Fruit fly (Drosophila melanogaster): ENCODE data around the gene aln.
A peak's percentile ranks its signal among the peaks of the same experiment; 100 is the strongest.

aln gene

dm6 chr3L:993709-994108, at the start of gene aln:
Gene aln (plus strand): TSS chr3L:993983.
- TF ChIP-seq Vsx2 (GFP tag; optimal IDR thresholded peaks at IDR 0.05; ENCODE audit: partially characterized antibody): no peak
- no peak for TF ChIP-seq N (GFP tag; optimal IDR thresholded peaks at IDR 0.05)
- no peak for TF ChIP-seq CG32264 (GFP tag; optimal IDR thresholded peaks at IDR 0.05)
- no peak for TF ChIP-seq woc (GFP tag; optimal IDR thresholded peaks at IDR 0.05)
- no peak for TF ChIP-seq sv (GFP tag; optimal IDR thresholded peaks at IDR 0.05)
- no peak for TF ChIP-seq Jra (GFP tag; optimal IDR thresholded peaks at IDR 0.05)
- TF ChIP-seq Abd-B (GFP tag; optimal IDR thresholded peaks at IDR 0.05): no peak
- no peak for TF ChIP-seq pan (optimal IDR thresholded peaks at IDR 0.05)
- no peak for TF ChIP-seq OdsH (GFP tag; optimal IDR thresholded peaks at IDR 0.05)
- no peak for TF ChIP-seq h (GFP tag; optimal IDR thresholded peaks at IDR 0.05)

dm6 chr3L:952152-952551, 41.6 kb upstream of the aln start:
- TF ChIP-seq dsf (GFP tag; optimal IDR thresholded peaks at IDR 0.05; ENCODE audit: borderline replicate concordance) (no peak), CG9705 (GFP tag; optimal IDR thresholded peaks at IDR 0.05) (no peak), Hr78 (GFP tag; optimal IDR thresholded peaks at IDR 0.05) (no peak), sv (GFP tag; optimal IDR thresholded peaks at IDR 0.05) (no peak), br (GFP tag; optimal IDR thresholded peaks at IDR 0.05) (no peak), Abd-B (GFP tag; optimal IDR thresholded peaks at IDR 0.05) (no peak), sage (GFP tag; optimal IDR thresholded peaks at IDR 0.05) (no peak), pan (optimal IDR thresholded peaks at IDR 0.05) (no peak), Jra (GFP tag; optimal IDR thresholded peaks at IDR 0.05) (no peak), Hr83 (GFP tag; optimal IDR thresholded peaks at IDR 0.05; ENCODE audit: poor library complexity, severe bottlenecking) (no peak), Rel (GFP tag; optimal IDR thresholded peaks at IDR 0.05) (no peak), Rel (tag; optimal IDR thresholded peaks at IDR 0.05) (no peak), tai (GFP tag; optimal IDR thresholded peaks at IDR 0.05) (no peak), brk (GFP tag; optimal IDR thresholded peaks at IDR 0.05) (no peak), CG32264 (GFP tag; optimal IDR thresholded peaks at IDR 0.05) (no peak), rgr (GFP tag; optimal IDR thresholded peaks at IDR 0.05) (no peak), dl (GFP tag; optimal IDR thresholded peaks at IDR 0.05; ENCODE audit: insufficient read depth in 1 of 2, partially characterized antibody in 2 of 2) (no peak), ey (GFP tag; optimal IDR thresholded peaks at IDR 0.05) (no peak)

dm6 chr3L:956862-957261, 36.9 kb upstream of the aln start:
- TF ChIP-seq brk (GFP tag; optimal IDR thresholded peaks at IDR 0.05) (no peak), CrebA (GFP tag; optimal IDR thresholded peaks at IDR 0.05; ENCODE audit: borderline replicate concordance) (no peak), CG9705 (GFP tag; optimal IDR thresholded peaks at IDR 0.05) (no peak), Sp1 (GFP tag; optimal IDR thresholded peaks at IDR 0.05) (no peak), foxo (GFP tag; optimal IDR thresholded peaks at IDR 0.05) (no peak), dsf (GFP tag; optimal IDR thresholded peaks at IDR 0.05; ENCODE audit: borderline replicate concordance) (no peak), Myc (optimal IDR thresholded peaks at IDR 0.05) (no peak), Vsx2 (GFP tag; optimal IDR thresholded peaks at IDR 0.05; ENCODE audit: partially characterized antibody) (no peak), Jra (GFP tag; optimal IDR thresholded peaks at IDR 0.05) (no peak), ey (GFP tag; optimal IDR thresholded peaks at IDR 0.05) (no peak), psq (GFP tag; optimal IDR thresholded peaks at IDR 0.05) (no peak), OdsH (GFP tag; optimal IDR thresholded peaks at IDR 0.05) (no peak), h (GFP tag; optimal IDR thresholded peaks at IDR 0.05) (no peak), HLH106 (tag; optimal IDR thresholded peaks at IDR 0.05) (no peak), N (GFP tag; optimal IDR thresholded peaks at IDR 0.05) (no peak)

- TF ChIP-seq tai (GFP tag; optimal IDR thresholded peaks at IDR 0.05): no peak
- TF ChIP-seq brk (GFP tag; optimal IDR thresholded peaks at IDR 0.05): no peak
- TF ChIP-seq h (GFP tag; optimal IDR thresholded peaks at IDR 0.05): peak; percentile 70
- no peak for TF ChIP-seq Rel (GFP tag; optimal IDR thresholded peaks at IDR 0.05)
- peak; percentile 46 for TF ChIP-seq Rel (tag; optimal IDR thresholded peaks at IDR 0.05)
Measured at dm6 chr3L:958605-959004, 35.2 kb upstream of the aln start.

DNA sequence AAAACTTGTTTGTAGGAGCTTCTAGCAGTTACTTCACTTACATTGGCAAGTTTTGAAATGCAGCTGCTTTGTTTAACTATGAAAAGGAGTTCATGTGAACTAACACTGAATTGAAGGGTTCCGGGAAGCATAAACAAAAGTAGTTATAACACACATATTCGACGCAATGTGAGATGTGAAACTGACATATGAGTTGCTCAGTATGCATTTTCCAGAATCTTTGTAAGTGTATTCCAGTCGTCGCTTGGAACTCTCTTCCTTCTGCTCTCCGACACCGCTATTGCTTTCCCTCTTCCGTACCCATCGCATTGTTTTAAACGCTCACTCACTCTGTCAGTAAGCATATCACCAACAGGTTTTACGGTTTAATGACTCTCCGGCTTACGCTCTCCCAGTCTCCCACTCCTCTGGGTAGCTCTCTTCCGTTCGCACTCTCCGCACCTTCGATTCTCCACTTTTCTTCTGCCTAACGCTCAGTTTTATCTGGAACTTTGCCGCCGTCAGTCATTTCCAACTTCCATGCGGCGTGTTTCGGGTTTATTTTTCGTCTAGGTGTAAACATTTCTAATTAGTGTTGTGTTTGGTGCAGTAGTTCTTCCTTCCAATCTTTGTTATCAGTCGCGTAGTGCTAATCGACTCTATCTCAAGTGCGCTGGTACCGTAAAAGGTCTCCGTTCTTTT, 34.5 kb upstream of the aln start:
- TF ChIP-seq foxo (GFP tag; optimal IDR thresholded peaks at IDR 0.05): peak in 1 of 2 experiments; percentile 11
- peak; percentile 47 for TF ChIP-seq woc (GFP tag; optimal IDR thresholded peaks at IDR 0.05)
- no peak for TF ChIP-seq psq (GFP tag; optimal IDR thresholded peaks at IDR 0.05)
- peak; percentile 18 for TF ChIP-seq fru (GFP tag; optimal IDR thresholded peaks at IDR 0.05)
- peak; percentile 50 for TF ChIP-seq Vsx2 (GFP tag; optimal IDR thresholded peaks at IDR 0.05; ENCODE audit: partially characterized antibody)
- no peak for TF ChIP-seq ey (GFP tag; optimal IDR thresholded peaks at IDR 0.05)
- TF ChIP-seq dl (GFP tag; optimal IDR thresholded peaks at IDR 0.05; ENCODE audit: insufficient read depth in 1 of 2, partially characterized antibody in 2 of 2): peak; percentile 49 to 73
- peak; percentile 6 for TF ChIP-seq h (GFP tag; optimal IDR thresholded peaks at IDR 0.05)
- no peak for TF ChIP-seq GATAd (GFP tag; optimal IDR thresholded peaks at IDR 0.05)
- TF ChIP-seq rgr (GFP tag; optimal IDR thresholded peaks at IDR 0.05): peak; percentile 7
- peak; percentile 88 for TF ChIP-seq Dif (GFP tag; optimal IDR thresholded peaks at IDR 0.05; ENCODE audit: partially characterized antibody)
- TF ChIP-seq Dfd (GFP tag; optimal IDR thresholded peaks at IDR 0.05): no peak
- TF ChIP-seq dsf (GFP tag; optimal IDR thresholded peaks at IDR 0.05; ENCODE audit: borderline replicate concordance): no peak

Measured in whole organism, wandering third instar larva.